Worm (Caenorhabditis elegans) whole organism, mixed stage, embryonic: ENCODE data around the gene pycr-1.

Experiments used
- ces-1 ChIP-seq: fragments of 150-350 bp; optimal IDR thresholded peaks from 2 replicates; lab custom pipeline; 2014; ENCODE audit warnings: missing biosample characterization, missing genetic modification reagents, missing genetic modification characterization
- mep-1 ChIP-seq: fragments of 150-350 bp; optimal IDR thresholded peaks from 2 replicates; lab custom pipeline; 2017; ENCODE audit warnings: missing biosample characterization, missing genetic modification reagents, missing genetic modification characterization, inconsistent platforms
- snpc-4 ChIP-seq: fragments of 150-350 bp; optimal IDR thresholded peaks from 2 replicates; lab custom pipeline; 2014; ENCODE audit warnings: missing biosample characterization, missing genetic modification characterization
- unc-39 ChIP-seq: fragments of 150-350 bp; optimal IDR thresholded peaks from 2 replicates; lab custom pipeline; 2014; ENCODE audit warnings: missing biosample characterization, missing genetic modification characterization
- ztf-11 ChIP-seq: fragments of 150-350 bp; optimal IDR thresholded peaks from 2 replicates; lab custom pipeline; 2014; ENCODE audit warnings: missing biosample characterization, missing genetic modification characterization

- no peak for TF ChIP-seq ces-1 (GFP tag; lab: Kevin White, UChicago)
- TF ChIP-seq ztf-11 (tag; lab: Kevin White, UChicago): no peak
- TF ChIP-seq mep-1 (tag; lab: Kevin White, UChicago): no peak
- no peak for TF ChIP-seq unc-39 (tag; lab: Kevin White, UChicago)
- TF ChIP-seq snpc-4 (tag; lab: Kevin White, UChicago): no peak
Measured at ce11 chrX:12111213-12111612, 35.4 kb upstream of the pycr-1 start, which contains the start of gene lgc-14.
